Fruit fly (Drosophila melanogaster): ENCODE measurements around the gene Vps16A.
A peak's percentile ranks its signal among the peaks of the same experiment; 100 is the strongest.

Gene Vps16A

DNA sequence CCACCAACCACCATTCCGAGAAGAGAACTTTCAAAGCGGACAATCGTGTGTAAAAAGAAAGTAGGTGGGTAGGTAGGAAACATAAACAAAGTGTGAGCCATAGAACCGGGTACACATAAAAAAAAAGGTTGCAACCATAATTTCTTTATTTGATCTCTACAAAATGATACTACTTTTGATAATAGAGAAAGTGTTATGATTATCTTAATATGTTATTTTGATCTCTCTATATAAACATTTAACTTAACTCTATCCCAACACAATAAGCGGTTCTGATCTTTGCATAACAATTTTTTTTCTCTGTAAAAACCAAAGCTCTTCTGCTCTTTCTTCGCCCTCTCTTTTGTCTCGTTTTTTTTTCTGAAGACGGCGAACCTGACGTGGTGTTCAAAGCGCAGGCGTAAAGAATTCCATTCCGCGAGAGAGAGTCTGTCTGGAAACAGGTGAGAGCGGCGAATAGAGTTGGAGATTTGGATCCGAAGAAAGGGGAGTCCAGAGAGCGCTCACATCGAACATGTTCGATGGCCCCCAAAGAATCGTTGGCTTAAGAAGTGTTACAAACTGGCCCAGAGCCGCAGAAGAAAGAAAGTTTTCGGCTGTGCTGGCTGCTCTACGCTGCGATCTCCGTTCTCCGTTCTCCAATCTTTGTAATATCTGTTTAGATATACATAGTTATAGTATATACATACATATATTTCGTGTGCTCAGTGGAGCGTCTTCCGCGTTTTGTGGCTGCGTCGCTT lies 19.8 kb upstream of the Vps16A start (continued):
- TF ChIP-seq aop (GFP tag; IDR thresholded peaks at IDR 0.05): no peak
- peak; percentile 15 for TF ChIP-seq CG4707 (GFP tag; optimal IDR thresholded peaks at IDR 0.05)
- no peak for TF ChIP-seq pb (GFP tag; optimal IDR thresholded peaks at IDR 0.05)
- TF ChIP-seq gce (GFP tag; IDR thresholded peaks at IDR 0.05): no peak
- TF ChIP-seq CG5953 (GFP tag; IDR thresholded peaks at IDR 0.05): peak; percentile 7; the same call in 1 of the 2 replicates
- no peak for TF ChIP-seq exex (tag; optimal IDR thresholded peaks at IDR 0.05)
- TF ChIP-seq CrebB (tag; optimal IDR thresholded peaks at IDR 0.05): peak; percentile 25
- peak; percentile 84 for TF ChIP-seq CG8388 (GFP tag; optimal IDR thresholded peaks at IDR 0.05)
- TF ChIP-seq CG1233 (GFP tag; optimal IDR thresholded peaks at IDR 0.05): peak; percentile 44
- peak; percentile 57 for TF ChIP-seq slbo (GFP tag; IDR thresholded peaks at IDR 0.05)
- TF ChIP-seq hth (optimal IDR thresholded peaks at IDR 0.05): no peak
- peak; percentile 17 for TF ChIP-seq vfl (GFP tag; optimal IDR thresholded peaks at IDR 0.05)
- peak; percentile 73 for TF ChIP-seq Oli (tag; optimal IDR thresholded peaks at IDR 0.05)
- TF ChIP-seq gem (tag; optimal IDR thresholded peaks at IDR 0.05): peak; percentile 83
- TF ChIP-seq crol (GFP tag; IDR thresholded peaks at IDR 0.05): no peak
- no peak for TF ChIP-seq disco-r (GFP tag; optimal IDR thresholded peaks at IDR 0.05)
- no peak for TF ChIP-seq amos (GFP tag; IDR thresholded peaks at IDR 0.05; ENCODE audit: partially characterized antibody)
- TF ChIP-seq lov (optimal IDR thresholded peaks at IDR 0.05): no peak
- TF ChIP-seq lov (GFP tag; IDR thresholded peaks at IDR 0.05): no peak; the same call in 2 of the 3 replicates
- no peak for TF ChIP-seq schlank (tag; optimal IDR thresholded peaks at IDR 0.05)
- TF ChIP-seq bowl (GFP tag; IDR thresholded peaks at IDR 0.05): no peak
- TF ChIP-seq Dref (GFP tag; IDR thresholded peaks at IDR 0.05): no peak
- peak; percentile 74 for TF ChIP-seq PHDP (tag; optimal IDR thresholded peaks at IDR 0.05)
- peak; percentile 56; the same call in 1 of the 2 replicates for TF ChIP-seq ranshi (GFP tag; IDR thresholded peaks at IDR 0.05)
- no peak for TF ChIP-seq H2.0 (GFP tag; IDR thresholded peaks at IDR 0.05)
- no peak for TF ChIP-seq sna (GFP tag; IDR thresholded peaks at IDR 0.05; ENCODE audit: partially characterized antibody)
- peak; percentile 69 for TF ChIP-seq lbe (GFP tag; optimal IDR thresholded peaks at IDR 0.05)
- TF ChIP-seq CG2678 (tag; optimal IDR thresholded peaks at IDR 0.05): peak; percentile 82
- no peak for TF ChIP-seq caup (GFP tag; optimal IDR thresholded peaks at IDR 0.05; ENCODE audit: severe bottlenecking)
- no peak for TF ChIP-seq CG14014 (GFP tag; IDR thresholded peaks at IDR 0.05)
- TF ChIP-seq rib (GFP tag; IDR thresholded peaks at IDR 0.05): no peak
- TF ChIP-seq zen2 (GFP tag; IDR thresholded peaks at IDR 0.05; ENCODE audit: partially characterized antibody): no peak
- TF ChIP-seq CG32532 (GFP tag; IDR thresholded peaks at IDR 0.05): no peak
- peak; percentile 27 for TF ChIP-seq CG8290 (GFP tag; optimal IDR thresholded peaks at IDR 0.05)
- TF ChIP-seq CG8290 (tag; optimal IDR thresholded peaks at IDR 0.05): peak in 1 of 2 experiments; percentile 6
- TF ChIP-seq tna (GFP tag; IDR thresholded peaks at IDR 0.05; ENCODE audit: partially characterized antibody): no peak
- peak; percentile 77 for TF ChIP-seq row (GFP tag; IDR thresholded peaks at IDR 0.05)
- TF ChIP-seq psq (GFP tag; optimal IDR thresholded peaks at IDR 0.05): peak; percentile 45
- TF ChIP-seq tap (tag; optimal IDR thresholded peaks at IDR 0.05): peak; percentile 59
- peak; percentile 71 for TF ChIP-seq CG2202 (tag; optimal IDR thresholded peaks at IDR 0.05)
- no peak for TF ChIP-seq CG2889 (GFP tag; IDR thresholded peaks at IDR 0.05)
- TF ChIP-seq ac (GFP tag; optimal IDR thresholded peaks at IDR 0.05): no peak
